Fruit fly (Drosophila melanogaster) whole organism, embryonic: ENCODE data around the gene CG34296.

Experiments
- Aef1 ChIP-seq: fragments of 200-800 bp; sonication (Bioruptor generic); IDR thresholded peaks from 3 replicates; pipeline ENCODE4 v1.3.6; 2022; ENCODE audit warnings: missing biosample characterization, missing genetic modification characterization
- C15 ChIP-seq: fragments of 200-800 bp; sonication (Bioruptor generic); IDR thresholded peaks from 3 replicates; pipeline ENCODE4 v1.3.6; 2022; ENCODE audit warnings: missing biosample characterization, missing genetic modification characterization
- CG10366 ChIP-seq: fragments of 200-800 bp; sonication (Bioruptor generic); IDR thresholded peaks from 2 replicates; pipeline ENCODE4 v1.3.6; 2022; ENCODE audit warnings: missing biosample characterization, missing genetic modification characterization
- CG12104 ChIP-seq: fragments of 200-800 bp; sonication (Bioruptor generic); optimal IDR thresholded peaks from 3 replicates; lab custom pipeline; 2016; ENCODE audit warnings: missing biosample characterization, missing genetic modification characterization
- CG14710 ChIP-seq: fragments of 200-800 bp; sonication (Bioruptor generic); optimal IDR thresholded peaks from 3 replicates; lab custom pipeline; 2019; ENCODE audit warnings: missing biosample characterization, mild to moderate bottlenecking, missing genetic modification characterization, moderate library complexity
- CG15479 ChIP-seq: fragments of 200-800 bp; sonication (Bioruptor generic); optimal IDR thresholded peaks from 3 replicates; lab custom pipeline; 2019; ENCODE audit warnings: missing biosample characterization, mild to moderate bottlenecking, missing genetic modification characterization, moderate library complexity
- CG2678 ChIP-seq: fragments of 200-800 bp; sonication (Bioruptor generic); optimal IDR thresholded peaks from 3 replicates; lab custom pipeline; 2019; ENCODE audit warnings: missing biosample characterization, mild to moderate bottlenecking, missing genetic modification characterization, moderate library complexity
- CG2875 ChIP-seq: fragments of 200-800 bp; sonication (Bioruptor generic); optimal IDR thresholded peaks from 2 replicates; lab custom pipeline; 2017; ENCODE audit warnings: missing biosample characterization, mild to moderate bottlenecking, missing genetic modification characterization, missing genetic modification reagents
- CG30431 ChIP-seq: fragments of 200-800 bp; sonication (Bioruptor generic); optimal IDR thresholded peaks from 2 replicates; lab custom pipeline; 2017; ENCODE audit warnings: missing biosample characterization, missing genetic modification characterization
- CG3407 ChIP-seq: fragments of 200-800 bp; sonication (Bioruptor generic); optimal IDR thresholded peaks from 2 replicates; lab custom pipeline; 2018; ENCODE audit warnings: missing biosample characterization, mild to moderate bottlenecking, missing genetic modification characterization
- CG4360 ChIP-seq: fragments of 200-800 bp; sonication (Bioruptor generic); IDR thresholded peaks from 2 replicates; pipeline ENCODE4 v1.3.6; 2022; ENCODE audit warnings: missing biosample characterization, missing genetic modification characterization
- CG4617 ChIP-seq: fragments of 200-800 bp; sonication (Bioruptor generic); optimal IDR thresholded peaks from 3 replicates; lab custom pipeline; 2016; ENCODE audit warnings: missing biosample characterization, missing genetic modification characterization, borderline replicate concordance
- CG6175 ChIP-seq: fragments of 200-800 bp; sonication (Bioruptor generic); IDR thresholded peaks from 3 replicates; pipeline ENCODE4 v1.3.6; 2022; ENCODE audit warnings: missing biosample characterization, missing genetic modification characterization
- CG6272 ChIP-seq: fragments of 200-800 bp; sonication (Bioruptor generic); IDR thresholded peaks from 2 replicates; pipeline ENCODE4 v1.3.6; 2022; ENCODE audit warnings: missing biosample characterization, missing genetic modification characterization
- CG6765 ChIP-seq: fragments of 200-800 bp; sonication (Bioruptor generic); optimal IDR thresholded peaks from 3 replicates; lab custom pipeline; 2017; ENCODE audit warnings: missing biosample characterization, mild to moderate bottlenecking, missing genetic modification characterization
- CG7745 ChIP-seq: fragments of 200-800 bp; sonication (Bioruptor generic); optimal IDR thresholded peaks from 2 replicates; lab custom pipeline; 2018; ENCODE audit warnings: missing biosample characterization, mild to moderate bottlenecking, missing genetic modification characterization, moderate library complexity
- CG8478 ChIP-seq: fragments of >200 bp; optimal IDR thresholded peaks from 2 replicates; lab custom pipeline; 2018
- CG9609 ChIP-seq: fragments of 200-800 bp; sonication (Bioruptor generic); optimal IDR thresholded peaks from 3 replicates; lab custom pipeline; 2016; ENCODE audit warnings: missing biosample characterization, missing genetic modification characterization
- CG9727 ChIP-seq: fragments of 200-800 bp; sonication (Bioruptor generic); optimal IDR thresholded peaks from 3 replicates; lab custom pipeline; 2017; ENCODE audit warnings: missing biosample characterization, mild to moderate bottlenecking, missing genetic modification characterization
- D ChIP-seq, 2 experiments: fragments of 200-800 bp in 1 of 2; fragments of >200 bp in 1 of 2; sonication (Bioruptor generic) in 1 of 2; optimal IDR thresholded peaks; 2 replicates in 1 of 2; 3 replicates in 1 of 2; lab custom pipeline; 2017; ENCODE audit warnings: mild to moderate bottlenecking in 1 of 2, missing biosample characterization in 1 of 2, missing genetic modification characterization in 1 of 2, missing genetic modification reagents in 1 of 2
- Dll ChIP-seq: fragments of 200-800 bp; sonication (Bioruptor generic); IDR thresholded peaks from 4 replicates; pipeline ENCODE4 v1.3.6; 2022; ENCODE audit warnings: missing biosample characterization, missing genetic modification characterization; ENCODE audit not compliant: partially characterized antibody
- Ets65A ChIP-seq: fragments of 200-800 bp; sonication (Bioruptor generic); peaks from one replicate; lab custom pipeline; 2016; ENCODE audit warnings: missing biosample characterization, missing genetic modification characterization
- Hr39 ChIP-seq: fragments of >200 bp; optimal IDR thresholded peaks from 2 replicates; lab custom pipeline; 2017
- Jarid2 ChIP-seq: fragments of 200-800 bp; sonication (Bioruptor generic); optimal IDR thresholded peaks from 3 replicates; lab custom pipeline; 2017; ENCODE audit warnings: mild to moderate bottlenecking, missing biosample characterization, missing genetic modification reagents, missing genetic modification characterization
- MBD-R2 ChIP-seq: fragments of 200-800 bp; sonication (Bioruptor generic); IDR thresholded peaks from 2 replicates; pipeline ENCODE4 v1.3.6; 2022; ENCODE audit warnings: missing biosample characterization, missing genetic modification characterization
- MESR4 ChIP-seq: fragments of 200-800 bp; sonication (Bioruptor generic); optimal IDR thresholded peaks from 2 replicates; lab custom pipeline; 2018; ENCODE audit warnings: missing biosample characterization, mild to moderate bottlenecking, missing genetic modification characterization, moderate library complexity
- Med ChIP-seq: fragments of 200-800 bp; sonication (Bioruptor generic); peaks from one replicate; lab custom pipeline; 2016; ENCODE audit warnings: missing biosample characterization, missing genetic modification characterization, mild to moderate bottlenecking, inconsistent platforms, moderate library complexity
- NK7.1 ChIP-seq: fragments of 200-800 bp; sonication (Bioruptor generic); optimal IDR thresholded peaks from 3 replicates; lab custom pipeline; 2016; ENCODE audit warnings: missing biosample characterization, missing genetic modification characterization
- Nf-YA ChIP-seq: fragments of 200-800 bp; sonication (Bioruptor generic); IDR thresholded peaks from 2 replicates; pipeline ENCODE4 v1.3.6; 2022; ENCODE audit warnings: missing biosample characterization, missing genetic modification characterization
- Oli ChIP-seq: fragments of 200-800 bp; sonication (Bioruptor generic); optimal IDR thresholded peaks from 2 replicates; lab custom pipeline; 2018; ENCODE audit warnings: missing biosample characterization, mild to moderate bottlenecking, missing genetic modification characterization, moderate library complexity
- Stat92E ChIP-seq, 3 experiments: fragments of >200 bp in 2 of 3; fragments of 200-800 bp in 1 of 3; sonication (Bioruptor generic) in 1 of 3; optimal IDR thresholded peaks; 2 replicates each; lab custom pipeline; 2017 to 2019; ENCODE audit warnings: missing biosample characterization in 3 of 3, missing genetic modification characterization in 3 of 3, mild to moderate bottlenecking in 1 of 3, moderate library complexity in 1 of 3
- dmrt99B ChIP-seq: fragments of 200-800 bp; sonication (Bioruptor generic); optimal IDR thresholded peaks from 2 replicates; lab custom pipeline; 2018; ENCODE audit warnings: missing biosample characterization, mild to moderate bottlenecking, missing genetic modification characterization, moderate library complexity
- emc ChIP-seq: fragments of 200-800 bp; sonication (Bioruptor generic); optimal IDR thresholded peaks from 2 replicates; lab custom pipeline; 2016; ENCODE audit warnings: missing biosample characterization, missing genetic modification characterization
- ewg ChIP-seq: fragments of 200-800 bp; sonication (Bioruptor generic); optimal IDR thresholded peaks from 3 replicates; lab custom pipeline; 2017; ENCODE audit warnings: mild to moderate bottlenecking, missing biosample characterization, missing genetic modification reagents, missing genetic modification characterization
- gsb ChIP-seq: fragments of 200-800 bp; sonication (Bioruptor generic); IDR thresholded peaks from 2 replicates; pipeline ENCODE4 v1.3.6; 2022; ENCODE audit warnings: missing biosample characterization, missing genetic modification characterization
- mld ChIP-seq: fragments of 200-800 bp; sonication (Bioruptor generic); IDR thresholded peaks from 3 replicates; pipeline ENCODE4 v1.3.6; 2022; ENCODE audit warnings: missing biosample characterization, missing genetic modification characterization; ENCODE audit not compliant: partially characterized antibody
- nerfin-2 ChIP-seq: fragments of 200-800 bp; sonication (Bioruptor generic); IDR thresholded peaks from 2 replicates; pipeline ENCODE4 v1.3.6; 2022; ENCODE audit warnings: missing biosample characterization, missing genetic modification characterization; ENCODE audit not compliant: partially characterized antibody
- org-1 ChIP-seq: fragments of 200-800 bp; sonication (Bioruptor generic); optimal IDR thresholded peaks from 2 replicates; lab custom pipeline; 2017; ENCODE audit warnings: missing biosample characterization, missing genetic modification characterization
- ranshi ChIP-seq: fragments of 200-800 bp; sonication (Bioruptor generic); IDR thresholded peaks from 2 replicates; pipeline ENCODE4 v1.3.6; 2022; ENCODE audit warnings: missing biosample characterization, missing genetic modification characterization
- sc ChIP-seq, 3 experiments: fragments of >200 bp in 2 of 3; fragments of 200-800 bp in 1 of 3; sonication (Bioruptor generic) in 1 of 3; optimal IDR thresholded peaks; 2 replicates in 2 of 3; 3 replicates in 1 of 3; lab custom pipeline; 2017; ENCODE audit warnings: mild to moderate bottlenecking in 1 of 3, missing biosample characterization in 1 of 3, missing genetic modification characterization in 1 of 3, missing genetic modification reagents in 1 of 3
- scrt ChIP-seq: fragments of 200-800 bp; sonication (Bioruptor generic); optimal IDR thresholded peaks from 2 replicates; lab custom pipeline; 2018; ENCODE audit warnings: missing biosample characterization, mild to moderate bottlenecking, missing genetic modification characterization, moderate library complexity
- sisA ChIP-seq: fragments of 200-800 bp; sonication (Bioruptor generic); IDR thresholded peaks from 2 replicates; pipeline ENCODE4 v1.3.6; 2022; ENCODE audit warnings: missing biosample characterization, missing genetic modification characterization
- stwl ChIP-seq: fragments of 200-800 bp; sonication (Bioruptor generic); optimal IDR thresholded peaks from 3 replicates; lab custom pipeline; 2018; ENCODE audit warnings: missing biosample characterization, mild to moderate bottlenecking, missing genetic modification characterization, moderate library complexity
- toy ChIP-seq: fragments of 200-800 bp; sonication (Bioruptor generic); IDR thresholded peaks from 2 replicates; pipeline ENCODE4 v1.3.6; 2022; ENCODE audit warnings: missing biosample characterization, missing genetic modification characterization
- unc-4 ChIP-seq: fragments of 200-800 bp; sonication (Bioruptor generic); IDR thresholded peaks from 2 replicates; pipeline ENCODE4 v1.3.6; 2022; ENCODE audit warnings: missing biosample characterization, missing genetic modification characterization; ENCODE audit not compliant: partially characterized antibody
- unpg ChIP-seq: fragments of 200-800 bp; sonication (Bioruptor generic); optimal IDR thresholded peaks from 3 replicates; lab custom pipeline; 2018; ENCODE audit warnings: missing biosample characterization, mild to moderate bottlenecking, missing genetic modification characterization, moderate library complexity
- wek ChIP-seq: fragments of 200-800 bp; sonication (Bioruptor generic); optimal IDR thresholded peaks from 3 replicates; lab custom pipeline; 2018; ENCODE audit warnings: missing biosample characterization, mild to moderate bottlenecking, missing genetic modification characterization, moderate library complexity

CG34296 gene

dm6 chr3R:29749304-29750066, 27.1 kb downstream of the CG34296 start:
- TF ChIP-seq mld (GFP tag; lab: Robert Waterston, UW) (no peak), CG6175 (0 out of 3 replicates have a peak, but pooled peaks have one; percentile 26), Dll (GFP tag; lab: Robert Waterston, UW) (peak; percentile 76; the same call in 2 of the 4 replicates), Ets65A (GFP tag; lab: Kevin White, UChicago) (no peak), stwl (tag; lab: Kevin White, UChicago) (no peak), nerfin-2 (GFP tag; lab: Robert Waterston, UW) (0 out of 2 replicates have a peak, but pooled peaks have one; percentile 34), sc (optimal IDR thresholded peaks at IDR 0.05; lab: Kevin White, UChicago) (no peak), sc (GFP tag; optimal IDR thresholded peaks at IDR 0.05; lab: Kevin White, UChicago) (no peak), CG4360 (peak; percentile 90), CG12104 (GFP tag; lab: Kevin White, UChicago) (no peak), Nf-YA (GFP tag; lab: Robert Waterston, UW) (no peak), toy (GFP tag; lab: Robert Waterston, UW) (no peak), CG10366 (GFP tag; lab: Robert Waterston, UW) (0 out of 2 replicates have a peak, but pooled peaks have one; percentile 2), wek (GFP tag; lab: Kevin White, UChicago) (no peak), scrt (peak; percentile 18), CG9609 (GFP tag; lab: Kevin White, UChicago) (no peak), ranshi (no peak), CG15479 (GFP tag; lab: Kevin White, UChicago) (no peak), CG6765 (no peak), MBD-R2 (GFP tag; lab: Robert Waterston, UW) (0 out of 2 replicates have a peak, but pooled peaks have one; percentile 33), gsb (GFP tag; lab: Robert Waterston, UW) (no peak), Hr39 (lab: Kevin White, UChicago) (peak; percentile 99), Aef1 (peak; percentile 16; the same call in 1 of the 3 replicates), Med (GFP tag; lab: Kevin White, UChicago) (peak; percentile 40), C15 (GFP tag; lab: Robert Waterston, UW) (no peak), CG2875 (GFP tag; lab: Kevin White, UChicago) (no peak), org-1 (GFP tag; lab: Kevin White, UChicago) (no peak), CG9727 (no peak), Oli (no peak), CG14710 (tag; lab: Kevin White, UChicago) (no peak), Stat92E (GFP tag; optimal IDR thresholded peaks at IDR 0.05; lab: Kevin White, UChicago) (no peak), CG30431 (GFP tag; lab: Kevin White, UChicago) (no peak), emc (GFP tag; lab: Kevin White, UChicago) (no peak), NK7.1 (GFP tag; lab: Kevin White, UChicago) (no peak), sisA (no peak), CG3407 (GFP tag; lab: Kevin White, UChicago) (no peak), CG2678 (tag; lab: Kevin White, UChicago) (no peak), CG4617 (GFP tag; lab: Kevin White, UChicago) (peak; percentile 67), CG6272 (GFP tag; lab: Robert Waterston, UW) (no peak), CG7745 (tag; lab: Kevin White, UChicago) (no peak), dmrt99B (tag; lab: Kevin White, UChicago) (no peak), MESR4 (peak; percentile 88), ewg (GFP tag; lab: Kevin White, UChicago) (no peak), unc-4 (GFP tag; lab: Robert Waterston, UW) (0 out of 2 replicates have a peak, but pooled peaks have one; percentile 23), D (optimal IDR thresholded peaks at IDR 0.05; lab: Kevin White, UChicago) (peak; percentile 6), D (GFP tag; optimal IDR thresholded peaks at IDR 0.05; lab: Kevin White, UChicago) (no peak), unpg (GFP tag; lab: Kevin White, UChicago) (no peak), Jarid2 (no peak), CG8478 (lab: Kevin White, UChicago) (peak; percentile 95)
